Fruit fly (Drosophila melanogaster) whole organism: ENCODE results near the gene CG34345.

ENCODE experiments used
- EcR ChIP-seq, 2 experiments: fragments of >200 bp; optimal IDR thresholded peaks; 2 replicates each; lab custom pipeline; 2017; ENCODE audit warnings: missing biosample characterization in 2 of 2, missing genetic modification characterization in 2 of 2, missing genetic modification reagents in 2 of 2
- pan ChIP-seq: fragments of >200 bp; optimal IDR thresholded peaks from 2 replicates; lab custom pipeline; 2017
- usp ChIP-seq: fragments of >200 bp; optimal IDR thresholded peaks from 2 replicates; lab custom pipeline; 2017; ENCODE audit warnings: missing biosample characterization, missing genetic modification characterization, mixed read lengths

DNA sequence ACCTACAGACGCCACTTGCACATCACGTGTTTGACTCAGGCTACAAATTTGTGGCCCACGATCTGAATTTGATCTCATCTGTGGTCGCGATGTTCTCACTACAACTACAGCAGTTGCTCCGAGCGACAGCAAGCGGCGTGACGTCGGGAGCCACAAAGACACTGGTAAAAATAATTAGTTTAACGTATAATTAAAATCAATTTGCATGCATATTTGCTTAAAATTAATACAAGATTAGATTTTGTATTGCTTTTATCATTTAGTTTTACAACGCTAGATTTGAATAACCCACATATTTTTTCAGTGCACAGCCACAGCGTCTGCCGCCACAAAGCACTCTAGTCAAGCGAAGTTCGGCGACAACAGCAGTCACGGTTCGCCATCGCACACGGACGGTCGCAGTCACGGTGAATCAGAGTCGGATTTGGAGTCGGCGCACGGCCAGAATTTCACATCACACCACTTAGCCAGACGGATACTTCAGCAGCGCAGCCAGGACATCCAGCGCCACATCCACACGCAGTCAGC is 10.4 kb upstream of the CG34345 start:
- TF ChIP-seq usp (GFP tag; lab: Kevin White, UChicago) (no peak), pan (lab: Kevin White, UChicago) (no peak), EcR (GFP tag; optimal IDR thresholded peaks at IDR 0.05; lab: Kevin White, UChicago) (no peak)
